Worm (Caenorhabditis elegans) whole organism, L4 larva: ENCODE measurements around the gene tbx-38.

Source experiments
- aly-2 ChIP-seq: sonication (generic microtip); optimal IDR thresholded peaks from 2 replicates; lab custom pipeline; 2018; ENCODE audit warnings: missing biosample characterization, missing genetic modification characterization
- fos-1 ChIP-seq: fragments of 150-350 bp; optimal IDR thresholded peaks from 2 replicates; lab custom pipeline; 2014; ENCODE audit warnings: missing biosample characterization, missing genetic modification characterization
- jun-1 ChIP-seq: fragments of 150-350 bp; optimal IDR thresholded peaks from 2 replicates; lab custom pipeline; 2014; ENCODE audit warnings: missing biosample characterization, missing genetic modification reagents, missing genetic modification characterization
- unc-39 ChIP-seq: sonication (generic microtip); optimal IDR thresholded peaks from 2 replicates; lab custom pipeline; 2017; ENCODE audit warnings: missing biosample characterization, missing genetic modification characterization

ce11 chrIII:11816523-11817003 is 30.7 kb upstream of the tbx-38 start, which contains the start of gene C18D11.1:
- TF ChIP-seq fos-1 (tag; lab: Kevin White, UChicago) (no peak), jun-1 (no peak), aly-2 (tag; lab: Kevin White, UChicago) (no peak), unc-39 (tag; lab: Kevin White, UChicago) (no peak)
